Worm (Caenorhabditis elegans): ENCODE data around the gene F47C12.6.

Gene F47C12.6

DNA sequence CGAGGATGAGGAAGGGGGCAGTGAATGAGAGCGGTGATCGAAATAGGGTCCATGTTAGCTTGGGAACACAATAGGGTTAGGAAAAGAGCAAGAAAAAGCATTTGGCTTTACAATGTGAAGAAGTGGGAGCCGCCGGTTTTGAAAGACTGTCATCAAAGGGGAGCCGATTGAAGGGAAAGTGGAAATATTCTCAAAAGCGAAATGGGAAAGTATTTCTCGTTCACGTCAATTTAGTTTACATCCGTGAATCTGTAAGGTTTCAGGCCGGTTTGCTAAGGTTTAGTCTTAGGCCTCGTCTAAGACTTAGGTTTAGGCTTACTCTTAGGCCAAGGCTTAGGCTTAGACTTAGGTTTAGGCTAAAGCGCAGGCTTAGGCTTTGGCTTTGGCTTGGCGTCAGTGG lies 2.2 kb upstream of the F47C12.6 start, which contains the start of gene F47C12.7:
Gene F47C12.7, minus strand, starts transcription at position 101 of the 400 bp plus-strand sequence.
- TF ChIP-seq sup-37 (GFP tag; optimal IDR thresholded peaks at IDR 0.05): no peak
- no peak for TF ChIP-seq nhr-77 (tag; optimal IDR thresholded peaks at IDR 0.05)
- no peak for TF ChIP-seq efl-1 (optimal IDR thresholded peaks at IDR 0.05)
- TF ChIP-seq efl-1 (GFP tag; optimal IDR thresholded peaks at IDR 0.05 in 1 of 2): peak in 1 of 2 experiments; percentile 60

DNA sequence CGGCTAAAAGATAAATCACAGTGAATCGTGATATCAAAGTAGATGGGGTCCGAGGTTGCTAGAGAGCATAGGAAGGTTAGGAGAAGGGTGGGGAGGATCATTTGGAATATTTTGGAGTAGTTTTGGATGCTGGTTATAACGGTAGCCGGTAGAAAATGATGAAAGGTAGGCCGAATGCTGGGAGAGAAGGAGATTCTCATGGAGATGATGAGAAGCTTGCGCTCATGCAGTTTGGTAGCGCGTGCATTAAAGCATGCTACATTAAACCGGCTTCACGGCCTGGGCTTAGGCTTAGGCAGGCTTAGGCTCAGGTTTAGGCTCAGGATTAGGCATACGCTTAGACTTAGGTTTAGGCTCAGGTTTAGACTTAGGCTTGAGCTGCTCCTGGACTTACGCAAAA lies 1.1 kb upstream of the F47C12.6 start, which contains the start of gene F47C12.13:
Gene F47C12.13, minus strand, starts transcription at position 101 of the 400 bp plus-strand sequence.
- TF ChIP-seq lin-35 (GFP tag; optimal IDR thresholded peaks at IDR 0.05) (no peak), snu-23 (GFP tag; optimal IDR thresholded peaks at IDR 0.05) (no peak), pax-3 (tag; optimal IDR thresholded peaks at IDR 0.05) (no peak), alr-1 (tag; optimal IDR thresholded peaks at IDR 0.05; ENCODE audit: borderline replicate concordance) (no peak), C16A3.4 (tag; optimal IDR thresholded peaks at IDR 0.05) (no peak), unc-130 (tag; optimal IDR thresholded peaks at IDR 0.05) (no peak), hpl-2 (GFP tag; optimal IDR thresholded peaks at IDR 0.05) (no peak), nhr-11 (tag; optimal IDR thresholded peaks at IDR 0.05) (no peak), egl-27 (tag; optimal IDR thresholded peaks at IDR 0.05) (no peak), unc-62 (GFP tag; optimal IDR thresholded peaks at IDR 0.05) (no peak), C34B4.2 (tag; optimal IDR thresholded peaks at IDR 0.05) (no peak), ceh-82 (tag; optimal IDR thresholded peaks at IDR 0.05) (no peak)

DNA sequence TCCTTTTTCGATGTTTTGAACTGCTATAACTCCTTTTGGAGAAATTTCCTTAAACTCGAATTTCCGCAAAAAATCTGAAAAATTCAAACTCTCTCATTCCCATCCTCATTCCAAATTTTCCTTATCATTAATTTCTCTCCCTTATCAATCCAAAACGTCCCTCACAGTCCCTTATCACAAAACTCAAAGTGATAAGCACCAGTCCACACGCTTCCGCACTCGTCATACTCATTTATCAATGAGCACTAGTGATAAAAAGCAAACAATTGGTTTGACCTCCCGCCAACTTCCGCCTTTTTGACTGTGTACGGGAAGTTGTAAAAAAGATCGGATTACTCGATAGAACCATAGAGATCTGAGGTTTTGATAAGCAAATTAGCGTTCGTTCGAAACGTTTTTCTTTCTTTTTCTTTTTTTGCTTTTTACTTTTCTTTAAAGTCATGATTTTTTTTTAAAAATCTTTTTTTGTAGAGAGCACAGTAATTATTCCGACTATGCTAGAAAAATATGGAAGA lies 4.5 kb downstream of the F47C12.6 start, which contains the start of gene clec-78:
Gene clec-78, plus strand, starts transcription at position 465 of the 515 bp plus-strand sequence.
- TF ChIP-seq elt-3 (tag; optimal IDR thresholded peaks at IDR 0.05) (no peak), aly-2 (tag; optimal IDR thresholded peaks at IDR 0.05) (no peak), pqm-1 (tag; optimal IDR thresholded peaks at IDR 0.05) (peak; percentile 98), sptf-1 (tag; optimal IDR thresholded peaks at IDR 0.05) (no peak), fkh-4 (tag; optimal IDR thresholded peaks at IDR 0.05; ENCODE audit: borderline replicate concordance) (no peak), lin-35 (GFP tag; optimal IDR thresholded peaks at IDR 0.05) (peak in 1 of 2 experiments; percentile 61), mep-1 (tag; optimal IDR thresholded peaks at IDR 0.05) (no peak), nhr-90 (tag; optimal IDR thresholded peaks at IDR 0.05; ENCODE audit: poor library complexity) (peak; percentile 3), C04F5.9 (tag; optimal IDR thresholded peaks at IDR 0.05) (no peak), pax-3 (tag; optimal IDR thresholded peaks at IDR 0.05) (peak; percentile 67), irx-1 (tag; optimal IDR thresholded peaks at IDR 0.05) (no peak), nhr-47 (tag; optimal IDR thresholded peaks at IDR 0.05) (no peak), mdl-1 (tag; optimal IDR thresholded peaks at IDR 0.05) (peak in 1 of 2 experiments; percentile 45), tlp-1 (tag; optimal IDR thresholded peaks at IDR 0.05) (peak; percentile 87), ceh-82 (tag; optimal IDR thresholded peaks at IDR 0.05) (no peak), fkh-8 (tag; optimal IDR thresholded peaks at IDR 0.05) (no peak), dsc-1 (tag; optimal IDR thresholded peaks at IDR 0.05) (no peak), jun-1 (tag; optimal IDR thresholded peaks at IDR 0.05) (peak; percentile 98), ces-1 (GFP tag; optimal IDR thresholded peaks at IDR 0.05) (no peak), elt-2 (tag; optimal IDR thresholded peaks at IDR 0.05) (peak; percentile 100)

DNA sequence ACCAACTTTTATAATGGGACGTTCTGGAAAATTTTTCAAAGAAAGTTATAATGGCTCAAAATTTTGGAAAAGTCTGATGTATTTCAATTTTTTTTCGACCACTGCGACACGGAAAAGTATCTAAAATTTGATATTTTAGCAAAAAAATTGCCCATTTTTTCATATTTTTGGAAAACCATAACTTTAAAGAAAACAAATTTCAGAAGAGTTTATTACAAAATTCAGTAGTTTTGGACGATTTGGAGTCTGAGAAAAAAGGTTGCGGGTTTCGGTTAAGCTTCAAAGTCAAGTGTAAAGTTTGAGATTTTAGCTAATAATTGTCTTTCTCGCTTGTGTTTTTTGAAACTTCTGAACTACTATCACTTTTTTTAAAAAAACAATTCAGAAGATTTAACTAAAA lies 5.1 kb downstream of the F47C12.6 start:
- no peak for TF ChIP-seq grh-1 (GFP tag; IDR thresholded peaks at IDR 0.05)
- TF ChIP-seq F16B12.6 (tag; optimal IDR thresholded peaks at IDR 0.05): no peak
- TF ChIP-seq nhr-28 (tag; optimal IDR thresholded peaks at IDR 0.05): no peak
- TF ChIP-seq Y116A8C.19 (tag; optimal IDR thresholded peaks at IDR 0.05; ENCODE audit: borderline replicate concordance): no peak
- TF ChIP-seq lin-13 (GFP tag; optimal IDR thresholded peaks at IDR 0.05): no peak
- no peak for TF ChIP-seq ets-5 (GFP tag; IDR thresholded peaks at IDR 0.05)
- no peak for TF ChIP-seq snu-23 (GFP tag; optimal IDR thresholded peaks at IDR 0.05)
- no peak for TF ChIP-seq vab-15 (tag; optimal IDR thresholded peaks at IDR 0.05)
- no peak for TF ChIP-seq lin-35 (GFP tag; optimal IDR thresholded peaks at IDR 0.05)
